Worm (Caenorhabditis elegans): ENCODE data around the gene tftc-3.

ce11 chrV:10202340-10202739 is 7.8 kb downstream of the tftc-3 start:
- TF ChIP-seq nhr-11 (tag; optimal IDR thresholded peaks at IDR 0.05) = no peak
- no peak for TF ChIP-seq unc-39 (tag; optimal IDR thresholded peaks at IDR 0.05)
- TF ChIP-seq fos-1 (tag; optimal IDR thresholded peaks at IDR 0.05) = no peak
- TF ChIP-seq nfya-1 (tag; optimal IDR thresholded peaks at IDR 0.05; ENCODE audit: insufficient read depth) = no peak
- TF ChIP-seq unc-62 (GFP tag; optimal IDR thresholded peaks at IDR 0.05) = no peak
- no peak for TF ChIP-seq ztf-4 (tag; optimal IDR thresholded peaks at IDR 0.05)
- no peak for TF ChIP-seq ztf-11 (tag; optimal IDR thresholded peaks at IDR 0.05)
- no peak for TF ChIP-seq lin-15B (tag; optimal IDR thresholded peaks at IDR 0.05)
- no peak for TF ChIP-seq nhr-76 (tag; optimal IDR thresholded peaks at IDR 0.05)
- no peak for TF ChIP-seq ceh-82 (tag; optimal IDR thresholded peaks at IDR 0.05)
- no peak for TF ChIP-seq fkh-10 (GFP tag; optimal IDR thresholded peaks at IDR 0.05)
